Fruit fly (Drosophila melanogaster): ENCODE measurements around the gene Dsk.

dm6 chr3R:4228426-4228825 lies 38.4 kb upstream of the Dsk start:
- TF ChIP-seq CG3919 (GFP tag; optimal IDR thresholded peaks at IDR 0.05) = no peak
- no peak for TF ChIP-seq CG11902 (GFP tag; optimal IDR thresholded peaks at IDR 0.05)
- no peak for TF ChIP-seq salr (GFP tag; optimal IDR thresholded peaks at IDR 0.05)
- no peak for TF ChIP-seq CG16779 (tag; optimal IDR thresholded peaks at IDR 0.05)
- no peak for TF ChIP-seq CG4318 (GFP tag; optimal IDR thresholded peaks at IDR 0.05)
- no peak for TF ChIP-seq CG7368 (GFP tag; optimal IDR thresholded peaks at IDR 0.05)
- TF ChIP-seq ss (GFP tag; optimal IDR thresholded peaks at IDR 0.05) = no peak
- no peak for TF ChIP-seq CG9139 (GFP tag; optimal IDR thresholded peaks at IDR 0.05)
- TF ChIP-seq Blimp-1 (GFP tag; optimal IDR thresholded peaks at IDR 0.05) = no peak

Data from whole organism, prepupa.